Fruit fly (Drosophila melanogaster) whole organism, prepupa: ENCODE measurements around the gene ninaC.

Source experiments
- CG10631 ChIP-seq: fragments of 200-800 bp; sonication (Bioruptor generic); optimal IDR thresholded peaks from 2 replicates; lab custom pipeline; 2016; ENCODE audit warnings: missing biosample characterization, missing genetic modification characterization
- CG10669 ChIP-seq: fragments of 200-800 bp; sonication (Bioruptor generic); optimal IDR thresholded peaks from 3 replicates; lab custom pipeline; 2018; ENCODE audit warnings: missing biosample characterization, mild to moderate bottlenecking, missing genetic modification characterization, moderate library complexity
- CG11294 ChIP-seq: fragments of 200-800 bp; sonication (Bioruptor generic); IDR thresholded peaks from 2 replicates; pipeline ENCODE4 v1.3.6; 2022; ENCODE audit warnings: missing biosample characterization, missing genetic modification characterization
- CG11902 ChIP-seq: fragments of 200-800 bp; sonication (Bioruptor generic); optimal IDR thresholded peaks from 3 replicates; lab custom pipeline; 2016; ENCODE audit warnings: missing biosample characterization, missing genetic modification characterization
- CG15336 ChIP-seq: fragments of 200-800 bp; sonication (Bioruptor generic); IDR thresholded peaks from 2 replicates; pipeline ENCODE4 v1.3.6; 2022; ENCODE audit warnings: missing biosample characterization, missing genetic modification characterization
- CG16779 ChIP-seq: fragments of 200-800 bp; sonication (Bioruptor generic); optimal IDR thresholded peaks from 3 replicates; lab custom pipeline; 2017; ENCODE audit warnings: missing biosample characterization, mild to moderate bottlenecking, missing genetic modification characterization
- CG3032 ChIP-seq: fragments of 200-800 bp; optimal IDR thresholded peaks from 2 replicates; lab custom pipeline; 2019; ENCODE audit warnings: missing biosample characterization, mild to moderate bottlenecking, missing genetic modification characterization, moderate library complexity
- CG31627 ChIP-seq: fragments of 200-800 bp; sonication (Bioruptor generic); optimal IDR thresholded peaks from 3 replicates; lab custom pipeline; 2016; ENCODE audit warnings: missing biosample characterization, missing genetic modification characterization
- CG32006 ChIP-seq: fragments of 200-800 bp; sonication (Bioruptor generic); optimal IDR thresholded peaks from 3 replicates; lab custom pipeline; 2017; ENCODE audit warnings: missing biosample characterization, mild to moderate bottlenecking, missing genetic modification characterization
- CG34406 ChIP-seq: fragments of 200-800 bp; sonication (Bioruptor generic); optimal IDR thresholded peaks from 3 replicates; lab custom pipeline; 2016; ENCODE audit warnings: missing biosample characterization, missing genetic modification characterization
- CG4318 ChIP-seq: fragments of 200-800 bp; sonication (Bioruptor generic); optimal IDR thresholded peaks from 3 replicates; lab custom pipeline; 2017; ENCODE audit warnings: missing biosample characterization, mild to moderate bottlenecking, missing genetic modification characterization
- CG6163 ChIP-seq: fragments of 200-800 bp; sonication (Bioruptor generic); IDR thresholded peaks from 3 replicates; pipeline ENCODE4 v1.3.6; 2022; ENCODE audit warnings: missing biosample characterization, missing genetic modification characterization
- CG6276 ChIP-seq: fragments of 200-800 bp; sonication (Bioruptor generic); optimal IDR thresholded peaks from 2 replicates; lab custom pipeline; 2017; ENCODE audit warnings: missing biosample characterization, mild to moderate bottlenecking, missing genetic modification characterization
- CG6792 ChIP-seq: fragments of 200-800 bp; sonication (Bioruptor generic); optimal IDR thresholded peaks from 3 replicates; lab custom pipeline; 2016; ENCODE audit warnings: missing biosample characterization, missing genetic modification characterization
- CG6808 ChIP-seq: fragments of 200-800 bp; sonication (Bioruptor generic); optimal IDR thresholded peaks from 3 replicates; lab custom pipeline; 2017; ENCODE audit warnings: missing biosample characterization, missing genetic modification characterization, mild to moderate bottlenecking, moderate library complexity, missing genetic modification reagents
- CG8119 ChIP-seq: fragments of 200-800 bp; sonication (Bioruptor generic); IDR thresholded peaks from 3 replicates; pipeline ENCODE4 v1.3.6; 2022; ENCODE audit warnings: missing biosample characterization, missing genetic modification characterization
- CG8319 ChIP-seq: fragments of 200-800 bp; sonication (Bioruptor generic); optimal IDR thresholded peaks from 3 replicates; lab custom pipeline; 2016; ENCODE audit warnings: missing biosample characterization, missing genetic modification characterization
- CG8632 ChIP-seq: fragments of 200-800 bp; sonication (Bioruptor generic); optimal IDR thresholded peaks from 3 replicates; lab custom pipeline; 2016; ENCODE audit warnings: missing biosample characterization, missing genetic modification characterization
- Eip75B ChIP-seq: fragments of 200-800 bp; sonication (Bioruptor generic); optimal IDR thresholded peaks from 3 replicates; lab custom pipeline; 2016; ENCODE audit warnings: missing biosample characterization, missing genetic modification characterization
- Eip93F ChIP-seq: fragments of 200-800 bp; sonication (Bioruptor generic); optimal IDR thresholded peaks from 2 replicates; lab custom pipeline; 2016; ENCODE audit warnings: missing biosample characterization, mild to moderate bottlenecking, missing genetic modification characterization
- Ets21C ChIP-seq: fragments of 200-800 bp; sonication (Bioruptor generic); optimal IDR thresholded peaks from 3 replicates; lab custom pipeline; 2016; ENCODE audit warnings: missing biosample characterization, missing genetic modification characterization
- Ets96B ChIP-seq: fragments of 200-800 bp; optimal IDR thresholded peaks from 2 replicates; lab custom pipeline; 2019; ENCODE audit warnings: missing biosample characterization, mild to moderate bottlenecking, missing genetic modification characterization, moderate library complexity
- Gug ChIP-seq: fragments of 200-800 bp; sonication (Bioruptor generic); IDR thresholded peaks from 2 replicates; pipeline ENCODE4 v1.3.6; 2022; ENCODE audit warnings: missing biosample characterization, missing genetic modification characterization
- Hr39 ChIP-seq: fragments of 200-800 bp; sonication (Bioruptor generic); optimal IDR thresholded peaks from 2 replicates; lab custom pipeline; 2016; ENCODE audit warnings: missing biosample characterization, missing genetic modification characterization
- Lpt ChIP-seq: fragments of 200-800 bp; sonication (Bioruptor generic); optimal IDR thresholded peaks from 3 replicates; lab custom pipeline; 2016; ENCODE audit warnings: missing biosample characterization, missing genetic modification characterization
- Met ChIP-seq: fragments of 200-800 bp; sonication (Bioruptor generic); optimal IDR thresholded peaks from 3 replicates; lab custom pipeline; 2016; ENCODE audit warnings: missing biosample characterization, missing genetic modification characterization
- OdsH ChIP-seq: fragments of 200-800 bp; sonication (Bioruptor generic); optimal IDR thresholded peaks from 3 replicates; lab custom pipeline; 2016; ENCODE audit warnings: missing biosample characterization, missing genetic modification characterization
- Smox ChIP-seq: fragments of 200-800 bp; sonication (Bioruptor generic); optimal IDR thresholded peaks from 3 replicates; lab custom pipeline; 2016; ENCODE audit warnings: missing biosample characterization, missing genetic modification characterization
- Sox102F ChIP-seq: fragments of 200-800 bp; sonication (Bioruptor generic); optimal IDR thresholded peaks from 2 replicates; lab custom pipeline; 2016; ENCODE audit warnings: missing biosample characterization, mild to moderate bottlenecking, missing genetic modification characterization
- Sox14 ChIP-seq: fragments of 200-800 bp; sonication (Bioruptor generic); optimal IDR thresholded peaks from 3 replicates; lab custom pipeline; 2016; ENCODE audit warnings: missing biosample characterization, missing genetic modification characterization
- Sox15 ChIP-seq: fragments of 200-800 bp; sonication (Bioruptor generic); optimal IDR thresholded peaks from 3 replicates; lab custom pipeline; 2016; ENCODE audit warnings: missing biosample characterization, missing genetic modification characterization
- cyc ChIP-seq: fragments of 200-800 bp; sonication (Bioruptor generic); optimal IDR thresholded peaks from 3 replicates; lab custom pipeline; 2016; ENCODE audit warnings: missing biosample characterization, missing genetic modification characterization
- dac ChIP-seq: fragments of 200-800 bp; sonication (Bioruptor generic); optimal IDR thresholded peaks from 2 replicates; lab custom pipeline; 2017; ENCODE audit warnings: missing biosample characterization, mild to moderate bottlenecking, missing genetic modification characterization
- esn ChIP-seq: fragments of 200-800 bp; sonication (Bioruptor generic); optimal IDR thresholded peaks from 2 replicates; lab custom pipeline; 2016; ENCODE audit warnings: missing biosample characterization, mild to moderate bottlenecking, missing genetic modification characterization, moderate library complexity
- net ChIP-seq: fragments of 200-800 bp; sonication (Bioruptor generic); optimal IDR thresholded peaks from 3 replicates; lab custom pipeline; 2016; ENCODE audit warnings: missing biosample characterization, missing genetic modification characterization
- pdm3 ChIP-seq: fragments of 200-800 bp; sonication (Bioruptor generic); optimal IDR thresholded peaks from 3 replicates; lab custom pipeline; 2016; ENCODE audit warnings: missing biosample characterization, missing genetic modification characterization
- spab ChIP-seq: fragments of 200-800 bp; sonication (Bioruptor generic); optimal IDR thresholded peaks from 2 replicates; lab custom pipeline; 2017; ENCODE audit warnings: missing biosample characterization, mild to moderate bottlenecking, missing genetic modification characterization, missing genetic modification reagents
- ss ChIP-seq, 2 experiments: fragments of 200-800 bp; sonication (Bioruptor generic); optimal IDR thresholded peaks; 2 replicates in 1 of 2; 3 replicates in 1 of 2; lab custom pipeline; 2017 to 2018; ENCODE audit warnings: mild to moderate bottlenecking in 2 of 2, missing biosample characterization in 2 of 2, missing genetic modification characterization in 2 of 2, moderate library complexity in 1 of 2
- svp ChIP-seq: fragments of 200-800 bp; sonication (Bioruptor generic); peaks from one replicate; lab custom pipeline; 2016; ENCODE audit warnings: missing biosample characterization, missing genetic modification characterization
- topi ChIP-seq: fragments of 200-800 bp; sonication (Bioruptor generic); optimal IDR thresholded peaks from 3 replicates; lab custom pipeline; 2016; ENCODE audit warnings: missing biosample characterization, missing genetic modification characterization
- vri ChIP-seq: fragments of 200-800 bp; sonication (Bioruptor generic); optimal IDR thresholded peaks from 3 replicates; lab custom pipeline; 2016; ENCODE audit warnings: missing biosample characterization, mild to moderate bottlenecking, missing genetic modification characterization

The ninaC gene

DNA sequence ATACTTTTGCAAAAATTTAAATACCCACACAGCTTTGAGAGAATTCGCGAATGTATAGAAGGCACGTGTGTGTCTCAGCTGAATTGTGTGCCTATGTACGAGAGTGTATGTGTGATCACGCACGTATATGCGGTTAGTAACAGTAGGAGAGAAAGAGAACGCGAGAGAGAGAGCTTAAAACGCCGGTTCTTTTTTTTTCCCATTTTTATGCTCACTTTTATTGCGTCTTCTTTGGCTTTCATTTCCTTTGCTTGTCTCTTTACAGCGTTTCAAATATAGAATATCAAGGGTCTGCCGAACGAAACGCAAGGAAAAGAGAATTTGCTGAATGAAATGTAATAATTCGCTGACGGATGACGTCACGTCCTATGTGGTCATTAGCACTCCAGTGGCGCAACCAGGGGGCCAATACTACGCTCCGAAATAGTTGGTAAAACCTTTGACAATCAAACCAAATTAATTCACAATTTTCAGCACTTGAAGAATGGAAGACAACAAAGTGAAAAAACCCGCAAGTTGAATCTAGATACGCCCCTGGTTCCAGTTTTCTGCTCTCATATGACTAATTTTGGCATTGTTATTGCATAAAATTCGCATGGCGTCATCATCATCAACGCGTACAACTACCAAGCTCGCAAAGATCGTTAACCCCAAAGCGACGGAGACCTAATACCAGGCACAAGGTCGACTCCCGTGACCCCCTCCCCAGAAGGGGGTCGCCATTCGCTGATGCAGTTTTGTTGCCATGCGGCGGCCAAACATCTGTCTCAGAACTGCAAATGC is 47.6 kb downstream of the ninaC start (continued):
- TF ChIP-seq Hr39 = peak; percentile 94
- peak; percentile 13 for TF ChIP-seq CG6808 (GFP tag; lab: Kevin White, UChicago)
- TF ChIP-seq dac (GFP tag; lab: Kevin White, UChicago) = peak; percentile 37
- TF ChIP-seq svp (GFP tag; lab: Kevin White, UChicago) = peak; percentile 96
- peak; percentile 94 for TF ChIP-seq esn (GFP tag; lab: Kevin White, UChicago)
- peak; percentile 70; the same call in 1 of the 2 replicates for TF ChIP-seq CG11294 (GFP tag; lab: Robert Waterston, UW)
- TF ChIP-seq spab (GFP tag; lab: Kevin White, UChicago) = peak; percentile 44
- peak; percentile 97 for TF ChIP-seq vri (GFP tag; lab: Kevin White, UChicago)
- TF ChIP-seq CG10631 (GFP tag; lab: Kevin White, UChicago) = peak; percentile 69
- peak; percentile 77 for TF ChIP-seq CG34406 (GFP tag; lab: Kevin White, UChicago)
- peak; percentile 78 for TF ChIP-seq CG15336 (GFP tag; lab: Robert Waterston, UW)
- TF ChIP-seq topi (GFP tag; lab: Kevin White, UChicago) = peak; percentile 92
- peak; percentile 81 for TF ChIP-seq CG6792 (GFP tag; lab: Kevin White, UChicago)
- peak; percentile 77 for TF ChIP-seq net (GFP tag; lab: Kevin White, UChicago)
- peak; percentile 78 for TF ChIP-seq Sox15 (GFP tag; lab: Kevin White, UChicago)
- peak; percentile 69 for TF ChIP-seq CG8119
- TF ChIP-seq CG6163 = peak; percentile 92
- TF ChIP-seq Met (GFP tag; lab: Kevin White, UChicago) = peak; percentile 91
- peak; percentile 91 for TF ChIP-seq cyc (GFP tag; lab: Kevin White, UChicago)
- peak; percentile 71 for TF ChIP-seq Eip75B (GFP tag; lab: Kevin White, UChicago)
- peak; percentile 93 for TF ChIP-seq CG31627 (GFP tag; lab: Kevin White, UChicago)
- TF ChIP-seq CG6276 (GFP tag; lab: Kevin White, UChicago) = peak; percentile 54
- TF ChIP-seq Ets96B = peak; percentile 56

dm6 chr2L:7425690-7426056 is 48.2 kb downstream of the ninaC start:
- TF ChIP-seq CG3032 = no peak
- TF ChIP-seq CG4318 (GFP tag; lab: Kevin White, UChicago) = no peak
- no peak for TF ChIP-seq CG11902
- no peak for TF ChIP-seq CG34406 (GFP tag; lab: Kevin White, UChicago)
- no peak for TF ChIP-seq Eip93F (GFP tag; lab: Kevin White, UChicago)
- no peak for TF ChIP-seq ss (GFP tag; optimal IDR thresholded peaks at IDR 0.05; lab: Kevin White, UChicago)
- no peak for TF ChIP-seq CG32006
- TF ChIP-seq spab (GFP tag; lab: Kevin White, UChicago) = no peak
- no peak for TF ChIP-seq CG10631 (GFP tag; lab: Kevin White, UChicago)
- TF ChIP-seq, all 60 proteins: peak for 0

DNA sequence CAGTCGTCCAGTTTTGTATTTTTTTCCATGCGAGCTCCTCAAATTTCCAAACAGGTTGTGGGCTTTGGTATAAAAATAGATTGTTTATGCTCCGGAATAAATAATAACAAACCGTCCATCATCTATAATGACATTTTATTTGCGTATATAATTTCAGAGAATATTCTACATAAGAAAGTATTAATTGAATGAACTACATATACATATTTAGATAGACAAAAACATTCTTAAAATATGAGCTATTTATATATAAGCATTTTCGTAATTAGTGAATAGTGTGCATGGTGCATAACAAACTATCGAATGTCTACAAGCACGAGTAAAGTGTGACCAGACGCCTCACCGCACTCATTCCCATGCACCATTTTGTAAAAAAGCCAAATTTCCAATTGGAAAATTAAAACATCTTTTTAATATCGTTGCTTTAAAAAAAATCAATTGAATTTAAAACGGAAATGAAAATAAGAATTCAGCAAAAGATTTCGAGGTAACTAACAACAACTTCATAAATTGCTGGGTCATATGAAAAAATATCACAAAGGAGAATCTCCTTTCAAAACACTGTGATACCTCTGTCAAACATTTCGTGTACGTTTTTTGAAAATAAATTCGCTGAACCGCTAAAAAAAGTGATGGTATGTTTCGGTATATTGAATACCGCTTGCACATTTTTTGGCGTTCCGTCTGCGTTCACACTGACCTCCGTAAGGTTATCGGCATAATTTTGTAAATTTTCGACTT is 49.0 kb downstream of the ninaC start, which contains the start of gene muc:
muc (plus strand) TSS at position 541 of the 741 bp plus-strand sequence.
- TF ChIP-seq CG6792 (GFP tag; lab: Kevin White, UChicago) (peak; percentile 5), CG11902 (no peak), CG32006 (peak; percentile 27), Ets96B (no peak), Sox15 (GFP tag; lab: Kevin White, UChicago) (peak; percentile 14), Sox14 (peak; percentile 38), vri (GFP tag; lab: Kevin White, UChicago) (no peak), Gug (GFP tag; lab: Robert Waterston, UW) (no peak), Lpt (GFP tag; lab: Kevin White, UChicago) (no peak), CG8632 (GFP tag; lab: Kevin White, UChicago) (no peak), CG3032 (peak; percentile 39), net (GFP tag; lab: Kevin White, UChicago) (no peak), CG15336 (GFP tag; lab: Robert Waterston, UW) (no peak), cyc (GFP tag; lab: Kevin White, UChicago) (peak; percentile 0), esn (GFP tag; lab: Kevin White, UChicago) (peak; percentile 31), Eip75B (GFP tag; lab: Kevin White, UChicago) (peak; percentile 23), spab (GFP tag; lab: Kevin White, UChicago) (no peak), Sox102F (GFP tag; lab: Kevin White, UChicago) (no peak), Eip93F (GFP tag; lab: Kevin White, UChicago) (peak; percentile 1), CG10669 (peak; percentile 2), CG8319 (GFP tag; lab: Kevin White, UChicago) (no peak), OdsH (GFP tag; lab: Kevin White, UChicago) (no peak), Met (GFP tag; lab: Kevin White, UChicago) (peak; percentile 34), CG10631 (GFP tag; lab: Kevin White, UChicago) (peak; percentile 19), Hr39 (peak; percentile 18), Smox (peak; percentile 59), pdm3 (GFP tag; lab: Kevin White, UChicago) (peak; percentile 9), Ets21C (peak; percentile 38), CG16779 (tag; lab: Kevin White, UChicago) (no peak), CG31627 (GFP tag; lab: Kevin White, UChicago) (peak; percentile 60), svp (GFP tag; lab: Kevin White, UChicago) (peak; percentile 96)
